Worm (Caenorhabditis elegans): ENCODE results near the gene F26F2.13.
A peak's percentile ranks its signal among the peaks of the same experiment; 100 is the strongest.

F26F2.13 gene

ce11 chrV:20534072-20534471 is 30.1 kb upstream of the F26F2.13 start, which contains the start of gene famh-161:
Gene famh-161 (minus strand): TSS chrV:20534172.
- no peak for TF ChIP-seq ztf-4 (tag; optimal IDR thresholded peaks at IDR 0.05)
- no peak for TF ChIP-seq nhr-67 (tag; optimal IDR thresholded peaks at IDR 0.05)
- no peak for TF ChIP-seq unc-39 (tag; optimal IDR thresholded peaks at IDR 0.05)
- no peak for TF ChIP-seq hmg-11 (tag; optimal IDR thresholded peaks at IDR 0.05)
- TF ChIP-seq elt-2 (tag; optimal IDR thresholded peaks at IDR 0.05), result no peak
- TF ChIP-seq nhr-23 (tag; optimal IDR thresholded peaks at IDR 0.05), result no peak
- TF ChIP-seq nhr-25 (tag; optimal IDR thresholded peaks at IDR 0.05), result no peak

- TF ChIP-seq eor-1 (tag; optimal IDR thresholded peaks at IDR 0.05) (no peak), ztf-11 (tag; optimal IDR thresholded peaks at IDR 0.05) (no peak), pha-4 (tag; optimal IDR thresholded peaks at IDR 0.05) (no peak), unc-62 (GFP tag; optimal IDR thresholded peaks at IDR 0.05) (no peak), nhr-77 (tag; optimal IDR thresholded peaks at IDR 0.05) (no peak), snpc-4 (tag; optimal IDR thresholded peaks at IDR 0.05) (no peak), egl-27 (tag; optimal IDR thresholded peaks at IDR 0.05) (no peak)
Observed at ce11 chrV:20536208-20536607, 27.9 kb upstream of the F26F2.13 start, which contains the start of gene Y38H6C.15. Gene Y38H6C.15 (minus strand): TSS chrV:20536308.

ce11 chrV:20539055-20539454 is 25.1 kb upstream of the F26F2.13 start, which contains the start of gene Y38H6C.16:
Gene Y38H6C.16 (minus strand): TSS chrV:20539347.
- TF ChIP-seq nhr-25 (tag; optimal IDR thresholded peaks at IDR 0.05), result peak; percentile 49
- TF ChIP-seq nfya-1 (tag; optimal IDR thresholded peaks at IDR 0.05; ENCODE audit: insufficient read depth), result no peak

ce11 chrV:20544092-20544491 is 20.1 kb upstream of the F26F2.13 start, which contains the start of gene slc-36.3:
Gene slc-36.3 (minus strand): TSS chrV:20544192.
- TF ChIP-seq mdl-1 (tag; optimal IDR thresholded peaks at IDR 0.05) (no peak), ama-1 (optimal IDR thresholded peaks at IDR 0.05) (no peak), lin-39 (tag; optimal IDR thresholded peaks at IDR 0.05) (no peak), nhr-11 (tag; optimal IDR thresholded peaks at IDR 0.05) (no peak), eor-1 (tag; optimal IDR thresholded peaks at IDR 0.05) (no peak), daf-12 (tag; optimal IDR thresholded peaks at IDR 0.05) (no peak), ztf-11 (tag; optimal IDR thresholded peaks at IDR 0.05) (no peak), sea-2 (GFP tag; optimal IDR thresholded peaks at IDR 0.05) (no peak), nhr-25 (tag; optimal IDR thresholded peaks at IDR 0.05) (no peak), egl-27 (tag; optimal IDR thresholded peaks at IDR 0.05) (no peak), ceh-9 (tag; optimal IDR thresholded peaks at IDR 0.05) (no peak), pqm-1 (tag; optimal IDR thresholded peaks at IDR 0.05) (no peak)

- TF ChIP-seq elt-2 (tag; optimal IDR thresholded peaks at IDR 0.05) (peak; percentile 13), pha-4 (tag; optimal IDR thresholded peaks at IDR 0.05) (peak; percentile 16), lin-39 (tag; optimal IDR thresholded peaks at IDR 0.05) (no peak)
Observed at ce11 chrV:20544610-20545009, 19.5 kb upstream of the F26F2.13 start.

- TF ChIP-seq pqm-1 (tag; optimal IDR thresholded peaks at IDR 0.05) (peak; percentile 71), elt-2 (tag; optimal IDR thresholded peaks at IDR 0.05) (peak; percentile 41), pha-4 (tag; optimal IDR thresholded peaks at IDR 0.05) (peak; percentile 53), jun-1 (tag; optimal IDR thresholded peaks at IDR 0.05) (no peak), snpc-4 (tag; optimal IDR thresholded peaks at IDR 0.05) (no peak)
Observed at ce11 chrV:20545742-20546141, 18.4 kb upstream of the F26F2.13 start.

ce11 chrV:20547048-20547447 is 17.1 kb upstream of the F26F2.13 start, which contains the start of gene Y38H6C.18:
Gene Y38H6C.18 (minus strand): TSS chrV:20547148.
- no peak for TF ChIP-seq elt-3 (tag; optimal IDR thresholded peaks at IDR 0.05)
- TF ChIP-seq nhr-25 (tag; optimal IDR thresholded peaks at IDR 0.05), result no peak
- TF ChIP-seq nhr-237 (tag; optimal IDR thresholded peaks at IDR 0.05), result no peak
- no peak for TF ChIP-seq R02D3.7 (tag; optimal IDR thresholded peaks at IDR 0.05)
- no peak for TF ChIP-seq elt-2 (tag; optimal IDR thresholded peaks at IDR 0.05)

ce11 chrV:20551096-20551495 is 13.1 kb upstream of the F26F2.13 start, which contains the start of gene Y38H6C.20:
Gene Y38H6C.20 (minus strand): TSS chrV:20551196.
- TF ChIP-seq lin-15B (tag; optimal IDR thresholded peaks at IDR 0.05) (no peak), ceh-82 (tag; optimal IDR thresholded peaks at IDR 0.05) (no peak), nhr-11 (tag; optimal IDR thresholded peaks at IDR 0.05) (no peak), fos-1 (tag; optimal IDR thresholded peaks at IDR 0.05) (no peak), lsy-12 (tag; optimal IDR thresholded peaks at IDR 0.05) (no peak), ztf-11 (tag; optimal IDR thresholded peaks at IDR 0.05) (no peak), mml-1 (tag; optimal IDR thresholded peaks at IDR 0.05) (no peak), ZK546.5 (tag; optimal IDR thresholded peaks at IDR 0.05) (no peak), nhr-43 (tag; optimal IDR thresholded peaks at IDR 0.05; ENCODE audit: poor library complexity, severe bottlenecking) (no peak), ceh-28 (tag; optimal IDR thresholded peaks at IDR 0.05) (no peak), ztf-4 (tag; optimal IDR thresholded peaks at IDR 0.05) (no peak), nfya-1 (tag; optimal IDR thresholded peaks at IDR 0.05; ENCODE audit: insufficient read depth) (no peak), nhr-25 (tag; optimal IDR thresholded peaks at IDR 0.05) (no peak), pqm-1 (tag; optimal IDR thresholded peaks at IDR 0.05) (no peak), unc-39 (tag; optimal IDR thresholded peaks at IDR 0.05) (no peak), nhr-28 (tag; optimal IDR thresholded peaks at IDR 0.05) (no peak), pha-4 (tag; optimal IDR thresholded peaks at IDR 0.05) (no peak), nhr-237 (tag; optimal IDR thresholded peaks at IDR 0.05) (no peak), eor-1 (tag; optimal IDR thresholded peaks at IDR 0.05) (no peak)

Measured in whole organism, L3 larva.